Worm (Caenorhabditis elegans) whole organism, late embryonic: Measurements from ENCODE around the gene nhr-30.

Source experiments
- C38D4.7 ChIP-seq: fragments of 200-800 bp; sonication (Bioruptor generic); optimal IDR thresholded peaks from 2 replicates; lab custom pipeline; 2018; ENCODE audit warnings: mild to moderate bottlenecking, missing genetic modification characterization, moderate library complexity, missing compliant biosample characterization
- K09A11.1 ChIP-seq: sonication (generic microtip); optimal IDR thresholded peaks from 2 replicates; lab custom pipeline; 2017; ENCODE audit warnings: antibody characterized with exemption, mild to moderate bottlenecking, missing genetic modification characterization, missing compliant biosample characterization; ENCODE audit not compliant: insufficient read depth
- T23F11.4 ChIP-seq: fragments of 200-800 bp; sonication (Bioruptor generic); optimal IDR thresholded peaks from 2 replicates; lab custom pipeline; 2018; ENCODE audit warnings: mild to moderate bottlenecking, missing genetic modification characterization, missing compliant biosample characterization
- ama-1 ChIP-seq: fragments of 150-350 bp; optimal IDR thresholded peaks from 2 replicates; lab custom pipeline; 2014
- ceh-18 ChIP-seq: sonication (generic microtip); optimal IDR thresholded peaks from 2 replicates; lab custom pipeline; 2016; ENCODE audit warnings: missing genetic modification characterization, missing compliant biosample characterization
- ceh-24 ChIP-seq: sonication (generic microtip); optimal IDR thresholded peaks from 2 replicates; lab custom pipeline; 2016; ENCODE audit warnings: mild to moderate bottlenecking, missing genetic modification characterization, missing compliant biosample characterization
- ceh-30 ChIP-seq: fragments of 150-350 bp; optimal IDR thresholded peaks from 2 replicates; lab custom pipeline; 2014; ENCODE audit warnings: missing biosample characterization, missing genetic modification characterization
- ceh-34 ChIP-seq: sonication (generic microtip); optimal IDR thresholded peaks from 2 replicates; lab custom pipeline; 2016; ENCODE audit warnings: mild to moderate bottlenecking, missing genetic modification characterization, missing compliant biosample characterization
- ceh-45 ChIP-seq: fragments of 200-800 bp; sonication (Bioruptor generic); IDR thresholded peaks from 2 replicates; pipeline ENCODE4 v1.3.6; 2022; ENCODE audit warnings: missing genetic modification reagents, missing genetic modification characterization, missing compliant biosample characterization
- dmd-4 ChIP-seq: sonication (generic microtip); optimal IDR thresholded peaks from 2 replicates; lab custom pipeline; 2016; ENCODE audit warnings: borderline replicate concordance, missing genetic modification characterization, missing compliant biosample characterization
- elt-2 ChIP-seq: sonication (generic microtip); optimal IDR thresholded peaks from 2 replicates; lab custom pipeline; 2016; ENCODE audit warnings: missing genetic modification reagents, missing genetic modification characterization, missing compliant biosample characterization
- elt-4 ChIP-seq: sonication (generic microtip); optimal IDR thresholded peaks from 2 replicates; lab custom pipeline; 2016; ENCODE audit warnings: missing genetic modification characterization, missing compliant biosample characterization
- ets-4 ChIP-seq: sonication (generic microtip); optimal IDR thresholded peaks from 2 replicates; lab custom pipeline; 2016; ENCODE audit warnings: missing genetic modification characterization, missing compliant biosample characterization
- fkh-10 ChIP-seq: fragments of 150-350 bp; optimal IDR thresholded peaks from 2 replicates; lab custom pipeline; 2014; ENCODE audit warnings: missing biosample characterization, missing genetic modification reagents, missing genetic modification characterization
- gmeb-2 ChIP-seq: sonication (generic microtip); optimal IDR thresholded peaks from 2 replicates; lab custom pipeline; 2016; ENCODE audit warnings: missing genetic modification characterization, inconsistent platforms, missing compliant biosample characterization
- hlh-13 ChIP-seq: fragments of 200-800 bp; sonication (Bioruptor generic); optimal IDR thresholded peaks from 2 replicates; lab custom pipeline; 2018; ENCODE audit warnings: mild to moderate bottlenecking, missing genetic modification characterization, missing compliant biosample characterization
- hlh-15 ChIP-seq: sonication (generic microtip); optimal IDR thresholded peaks from 2 replicates; lab custom pipeline; 2016; ENCODE audit warnings: missing genetic modification characterization, missing compliant biosample characterization
- hlh-30 ChIP-seq: sonication (generic microtip); optimal IDR thresholded peaks from 2 replicates; lab custom pipeline; 2017; ENCODE audit warnings: antibody characterized with exemption, missing genetic modification characterization, missing compliant biosample characterization; ENCODE audit not compliant: insufficient read depth
- hlh-6 ChIP-seq: sonication (generic microtip); optimal IDR thresholded peaks from 2 replicates; lab custom pipeline; 2016; ENCODE audit warnings: missing genotype, missing genetic modification characterization, missing compliant biosample characterization
- hlh-8 ChIP-seq: sonication (generic microtip); optimal IDR thresholded peaks from 2 replicates; lab custom pipeline; 2016; ENCODE audit warnings: missing genotype, missing genetic modification characterization, missing compliant biosample characterization
- lim-6 ChIP-seq: sonication (generic microtip); optimal IDR thresholded peaks from 2 replicates; lab custom pipeline; 2016; ENCODE audit warnings: missing genetic modification characterization, missing compliant biosample characterization
- lin-11 ChIP-seq: fragments of 200-800 bp; sonication (Bioruptor generic); optimal IDR thresholded peaks from 2 replicates; lab custom pipeline; 2018; ENCODE audit warnings: mild to moderate bottlenecking, missing genetic modification characterization, missing compliant biosample characterization
- madf-2 ChIP-seq: sonication (generic microtip); optimal IDR thresholded peaks from 2 replicates; lab custom pipeline; 2017; ENCODE audit warnings: missing genetic modification characterization, missing compliant biosample characterization
- nfya-1 ChIP-seq: sonication (generic microtip); optimal IDR thresholded peaks from 2 replicates; lab custom pipeline; 2017; ENCODE audit warnings: missing genetic modification characterization, mild to moderate bottlenecking, missing compliant biosample characterization, antibody characterized with exemption, moderate library complexity
- nhr-11 ChIP-seq: fragments of 150-350 bp; optimal IDR thresholded peaks from 2 replicates; lab custom pipeline; 2014; ENCODE audit warnings: missing biosample characterization, missing genetic modification characterization
- npax-4 ChIP-seq: sonication (generic microtip); optimal IDR thresholded peaks from 2 replicates; lab custom pipeline; 2016; ENCODE audit warnings: missing genetic modification characterization, missing compliant biosample characterization
- pax-1 ChIP-seq: fragments of 150-350 bp; optimal IDR thresholded peaks from 2 replicates; lab custom pipeline; 2014; ENCODE audit warnings: missing biosample characterization, missing genetic modification characterization
- ref-2 ChIP-seq: sonication (generic microtip); optimal IDR thresholded peaks from 2 replicates; lab custom pipeline; 2016; ENCODE audit warnings: missing genetic modification characterization, missing compliant biosample characterization
- sdc-2 ChIP-seq: sonication (generic microtip); optimal IDR thresholded peaks from 2 replicates; lab custom pipeline; 2016; ENCODE audit warnings: missing genotype, missing genetic modification characterization, missing compliant biosample characterization
- sox-2 ChIP-seq: fragments of 200-800 bp; sonication (Bioruptor generic); IDR thresholded peaks from 2 replicates; pipeline ENCODE4 v1.3.6; 2022; ENCODE audit warnings: missing genetic modification reagents, missing genetic modification characterization, missing compliant biosample characterization
- tbx-7 ChIP-seq: sonication (generic microtip); optimal IDR thresholded peaks from 2 replicates; lab custom pipeline; 2016; ENCODE audit warnings: missing genotype, missing genetic modification characterization, missing compliant biosample characterization
- ttx-3 ChIP-seq: sonication (generic microtip); optimal IDR thresholded peaks from 2 replicates; lab custom pipeline; 2016; ENCODE audit warnings: missing genetic modification reagents, missing genetic modification characterization, missing compliant biosample characterization
- unc-3 ChIP-seq, 2 experiments: fragments of 200-800 bp in 1 of 2; sonication (Bioruptor generic) in 1 of 2; sonication (generic microtip) in 1 of 2; conservative IDR thresholded peaks in 1 of 2; optimal IDR thresholded peaks in 1 of 2; 2 replicates each; pipeline versions ENCODE4 v1.3.6 to Lab custom; 2016 to 2022; ENCODE audit warnings: missing compliant biosample characterization in 2 of 2, missing genetic modification characterization in 2 of 2, missing genetic modification reagents in 1 of 2
- unc-55 ChIP-seq: sonication (generic microtip); optimal IDR thresholded peaks from 2 replicates; lab custom pipeline; 2017; ENCODE audit warnings: missing biosample characterization, missing genetic modification reagents, missing genetic modification characterization
- unc-86 ChIP-seq: sonication (generic microtip); optimal IDR thresholded peaks from 2 replicates; lab custom pipeline; 2016; ENCODE audit warnings: missing genetic modification characterization, missing compliant biosample characterization
- ztf-16 ChIP-seq: sonication (generic microtip); optimal IDR thresholded peaks from 2 replicates; lab custom pipeline; 2017; ENCODE audit warnings: missing genetic modification characterization, missing compliant biosample characterization

Gene nhr-30

ce11 chrV:9024713-9025112 is 20.3 kb upstream of the nhr-30 start, which contains the start of gene bus-1:
bus-1 (minus strand) TSS chrV:9024813.
- no peak for TF ChIP-seq fkh-10 (GFP tag; lab: Kevin White, UChicago)
- no peak for TF ChIP-seq ceh-45 (GFP tag; lab: Robert Waterston, UW)
- no peak for TF ChIP-seq ztf-16 (tag; lab: Kevin White, UChicago)
- TF ChIP-seq ceh-30, result no peak
- TF ChIP-seq gmeb-2 (tag; lab: Kevin White, UChicago), result no peak
- TF ChIP-seq pax-1 (tag; lab: Kevin White, UChicago), result no peak
- no peak for TF ChIP-seq tbx-7 (tag; lab: Kevin White, UChicago)
- no peak for TF ChIP-seq hlh-13 (GFP tag; lab: Kevin White, UChicago)
- TF ChIP-seq ref-2 (tag; lab: Kevin White, UChicago), result no peak
- TF ChIP-seq C38D4.7 (GFP tag; lab: Kevin White, UChicago), result no peak
- no peak for TF ChIP-seq elt-2 (tag; lab: Kevin White, UChicago)
- TF ChIP-seq hlh-6 (tag; lab: Kevin White, UChicago), result no peak
- TF ChIP-seq npax-4, result no peak
- no peak for TF ChIP-seq ceh-24 (tag; lab: Kevin White, UChicago)
- no peak for TF ChIP-seq madf-2

ce11 chrV:9030248-9030647 is 14.7 kb upstream of the nhr-30 start, which contains the start of gene C25E10.5:
C25E10.5 (plus strand) TSS chrV:9030548.
- TF ChIP-seq ets-4 (no peak), sox-2 (GFP tag; lab: Robert Waterston, UW) (no peak), nhr-11 (tag; lab: Kevin White, UChicago) (no peak), T23F11.4 (GFP tag; lab: Kevin White, UChicago) (no peak), elt-4 (tag; lab: Kevin White, UChicago) (no peak), ceh-45 (GFP tag; lab: Robert Waterston, UW) (no peak), ceh-34 (tag; lab: Kevin White, UChicago) (no peak), unc-55 (GFP tag; lab: Kevin White, UChicago) (no peak), lin-11 (tag; lab: Kevin White, UChicago) (no peak), ztf-16 (tag; lab: Kevin White, UChicago) (no peak), ama-1 (lab: Kevin White, UChicago) (no peak), ceh-30 (no peak), dmd-4 (tag; lab: Kevin White, UChicago) (no peak), K09A11.1 (tag; lab: Kevin White, UChicago) (no peak), nfya-1 (tag; lab: Kevin White, UChicago) (no peak), sdc-2 (tag; lab: Kevin White, UChicago) (no peak), unc-3 (GFP tag; conservative IDR thresholded peaks at IDR 0.05; lab: Robert Waterston, UW) (no peak), unc-3 (tag; optimal IDR thresholded peaks at IDR 0.05; lab: Kevin White, UChicago) (no peak), hlh-30 (no peak), lim-6 (no peak), hlh-8 (tag; lab: Kevin White, UChicago) (no peak)

ce11 chrV:9033267-9033666 is 11.7 kb upstream of the nhr-30 start, which contains the start of gene C25E10.4:
C25E10.4 (plus strand) TSS chrV:9033567.
- TF ChIP-seq hlh-15 (tag; lab: Kevin White, UChicago) (no peak), npax-4 (no peak), unc-86 (no peak), ceh-18 (tag; lab: Kevin White, UChicago) (no peak), pax-1 (tag; lab: Kevin White, UChicago) (no peak)

ce11 chrV:9035685-9036084 is 9.3 kb upstream of the nhr-30 start, which contains the start of gene srsx-34:
srsx-34 (plus strand) TSS chrV:9035985.
- TF ChIP-seq elt-4 (tag; lab: Kevin White, UChicago) (no peak), ttx-3 (no peak)
